Fruit fly (Drosophila melanogaster): ENCODE measurements around the gene CG1738.

The CG1738 gene

DNA sequence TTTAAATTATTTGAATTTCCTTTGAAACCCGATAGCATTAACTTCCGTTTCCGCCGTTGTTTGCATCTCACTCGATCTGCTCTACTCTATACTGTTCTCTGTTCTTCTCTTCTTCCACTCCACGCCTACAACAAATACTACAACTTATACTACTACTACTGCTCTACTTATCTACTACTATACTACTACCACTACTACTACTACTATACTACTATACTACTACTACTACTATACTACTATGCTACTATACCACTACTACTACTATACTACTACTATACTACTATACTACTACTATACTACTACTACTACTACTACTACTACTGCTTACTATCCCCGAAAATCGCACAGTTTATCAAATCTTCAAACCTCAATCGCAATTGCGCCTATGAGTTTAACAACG lies 33.7 kb downstream of the CG1738 start:
- no peak for TF ChIP-seq noc (tag; optimal IDR thresholded peaks at IDR 0.05)

dm6 chrX:11383530-11383929 lies 34.7 kb downstream of the CG1738 start:
- no peak for TF ChIP-seq noc (tag; optimal IDR thresholded peaks at IDR 0.05)

DNA sequence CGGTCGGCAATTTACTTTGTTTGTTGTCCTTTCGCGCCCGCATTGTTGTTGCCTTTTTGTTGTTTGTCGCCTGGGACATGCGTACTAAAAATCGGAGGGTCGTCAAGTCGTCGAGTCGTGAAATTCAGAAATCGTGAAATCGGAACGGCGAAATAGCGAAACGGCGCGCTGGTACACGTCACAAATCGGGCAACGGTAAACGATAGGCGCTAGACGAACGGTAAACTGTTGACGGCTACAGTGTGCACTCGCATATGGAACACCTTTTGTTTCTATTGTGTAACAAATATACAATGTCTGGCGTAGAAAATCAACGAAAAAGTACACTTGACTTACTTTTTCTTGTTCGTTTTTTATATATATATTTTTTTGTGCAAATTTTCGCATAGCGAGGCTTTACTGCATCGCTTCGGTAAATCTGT lies 35.2 kb downstream of the CG1738 start:
- peak; percentile 45 for TF ChIP-seq noc (tag; optimal IDR thresholded peaks at IDR 0.05)

DNA sequence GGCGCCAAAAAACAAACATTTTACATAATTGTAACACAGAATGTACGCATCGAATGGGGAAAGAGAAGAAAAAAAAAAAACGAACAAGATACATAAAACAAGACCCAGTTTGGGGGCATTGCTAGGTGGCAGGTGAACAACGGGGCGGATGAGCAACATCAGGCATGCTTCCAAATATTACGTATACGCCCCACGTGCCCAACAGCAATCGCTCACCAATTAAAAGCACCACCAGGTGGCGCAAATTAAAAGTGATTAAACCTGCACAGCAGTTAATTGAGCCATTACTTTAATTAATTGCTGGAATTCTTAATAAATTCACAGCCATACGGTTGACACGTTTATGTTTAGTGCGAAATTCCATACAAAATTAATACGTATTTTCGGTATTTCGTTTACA lies 36.6 kb downstream of the CG1738 start:
- no peak for TF ChIP-seq noc (tag; optimal IDR thresholded peaks at IDR 0.05)

- TF ChIP-seq noc (tag; optimal IDR thresholded peaks at IDR 0.05) = no peak
Measured at dm6 chrX:11389494-11390447, 40.9 kb downstream of the CG1738 start.

- peak; percentile 76 for TF ChIP-seq noc (tag; optimal IDR thresholded peaks at IDR 0.05)
Measured at dm6 chrX:11390625-11391363, 41.9 kb downstream of the CG1738 start.

- TF ChIP-seq noc (tag; optimal IDR thresholded peaks at IDR 0.05) = peak; percentile 52
Measured at dm6 chrX:11391364-11391915, 42.6 kb downstream of the CG1738 start.

DNA sequence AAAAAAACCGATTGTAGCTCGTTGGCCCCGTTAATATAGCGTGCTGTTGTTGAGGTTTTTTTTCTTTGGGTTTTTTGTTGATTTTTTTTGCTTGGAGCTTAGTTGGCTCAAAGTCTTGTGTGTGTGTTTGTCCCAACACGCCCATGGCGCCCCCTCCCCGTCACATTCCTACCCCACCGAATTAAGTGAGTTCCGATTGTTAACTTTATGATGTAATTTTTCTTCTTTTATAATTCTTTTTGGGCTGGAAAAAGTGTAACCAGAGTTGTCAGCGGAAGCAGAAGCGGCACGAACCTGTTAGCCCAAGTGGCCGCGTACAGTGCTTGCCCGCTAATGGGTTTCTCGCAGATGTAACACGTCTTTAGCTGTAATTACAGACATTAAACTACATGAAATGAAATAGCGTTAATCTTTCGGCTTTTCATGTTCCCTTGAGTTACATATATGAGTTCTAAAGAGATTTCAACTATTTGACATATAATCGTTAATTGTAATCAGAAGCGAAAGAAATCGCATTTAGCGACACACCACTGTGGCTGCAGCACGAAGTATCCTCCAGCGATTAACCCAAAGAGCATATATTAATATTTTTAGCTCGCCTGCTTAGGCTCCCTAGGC lies 44.3 kb downstream of the CG1738 start:
- TF ChIP-seq noc (tag; optimal IDR thresholded peaks at IDR 0.05) = no peak
